Worm (Caenorhabditis elegans) whole organism, midembryonic: ENCODE results near the gene F48G7.9.

Experiments
- T22C8.4 ChIP-seq: fragments of 200-800 bp; sonication (Bioruptor generic); IDR thresholded peaks from 2 replicates; pipeline ENCODE4 v1.3.6; 2022; ENCODE audit warnings: missing genetic modification characterization, missing compliant biosample characterization
- cog-1 ChIP-seq: sonication (generic microtip); optimal IDR thresholded peaks from 2 replicates; lab custom pipeline; 2016; ENCODE audit warnings: missing genetic modification characterization, missing compliant biosample characterization
- flt-1 ChIP-seq: fragments of 200-800 bp; sonication (Bioruptor generic); IDR thresholded peaks from 2 replicates; pipeline ENCODE4 v1.3.6; 2022; ENCODE audit warnings: missing genetic modification characterization, missing compliant biosample characterization
- klf-2 ChIP-seq: fragments of 200-800 bp; sonication (Bioruptor generic); conservative IDR thresholded peaks from 2 replicates; pipeline ENCODE4 v1.3.6; 2022; ENCODE audit warnings: missing genetic modification reagents, missing genetic modification characterization, missing compliant biosample characterization
- ref-1 ChIP-seq: fragments of 200-800 bp; sonication (Bioruptor generic); conservative IDR thresholded peaks from 2 replicates; pipeline ENCODE4 v1.3.6; 2022; ENCODE audit warnings: missing genetic modification reagents, missing genetic modification characterization, missing compliant biosample characterization
- tab-1 ChIP-seq: fragments of 200-800 bp; sonication (Bioruptor generic); IDR thresholded peaks from 2 replicates; pipeline ENCODE4 v1.3.6; 2022; ENCODE audit warnings: missing genetic modification characterization, missing compliant biosample characterization
- ztf-29 ChIP-seq: fragments of 200-800 bp; sonication (Bioruptor generic); IDR thresholded peaks from 2 replicates; pipeline ENCODE4 v1.3.6; 2022; ENCODE audit warnings: missing genetic modification reagents, missing genetic modification characterization, missing compliant biosample characterization

- TF ChIP-seq flt-1 (GFP tag; lab: Robert Waterston, UW) (no peak), T22C8.4 (no peak), tab-1 (GFP tag; lab: Robert Waterston, UW) (no peak), ztf-29 (GFP tag; lab: Robert Waterston, UW) (no peak), cog-1 (tag; lab: Kevin White, UChicago) (no peak), klf-2 (GFP tag; lab: Robert Waterston, UW) (no peak), ref-1 (no peak)
These were observed 24.3 kb downstream of the F48G7.9 start, which contains the start of gene srlf-37 for ce11 chrV:604105-604504.
